Fruit fly (Drosophila melanogaster) whole organism, embryonic: ENCODE data around the gene Ugt36D1.

Experiments
- ATbp ChIP-seq: fragments of 200-800 bp; sonication (Bioruptor generic); optimal IDR thresholded peaks from 2 replicates; lab custom pipeline; 2017; ENCODE audit warnings: missing biosample characterization, mild to moderate bottlenecking, missing genetic modification characterization, missing genetic modification reagents
- B-H1 ChIP-seq: fragments of 200-800 bp; sonication (Bioruptor generic); IDR thresholded peaks from 3 replicates; pipeline ENCODE4 v1.3.6; 2022; ENCODE audit warnings: missing biosample characterization, missing genetic modification characterization
- CG10267 ChIP-seq: fragments of 200-800 bp; sonication (Bioruptor generic); optimal IDR thresholded peaks from 2 replicates; lab custom pipeline; 2018; ENCODE audit warnings: missing biosample characterization, mild to moderate bottlenecking, missing genetic modification characterization, moderate library complexity
- CG10565 ChIP-seq: fragments of 200-800 bp; sonication (Bioruptor generic); optimal IDR thresholded peaks from 3 replicates; lab custom pipeline; 2016; ENCODE audit warnings: missing biosample characterization, mild to moderate bottlenecking, missing genetic modification characterization
- CG11723 ChIP-seq: fragments of 200-800 bp; sonication (Bioruptor generic); optimal IDR thresholded peaks from 2 replicates; lab custom pipeline; 2017; ENCODE audit warnings: missing biosample characterization, mild to moderate bottlenecking, missing genetic modification characterization
- CG12659 ChIP-seq: fragments of 200-800 bp; sonication (Bioruptor generic); optimal IDR thresholded peaks from 3 replicates; lab custom pipeline; 2017; ENCODE audit warnings: mild to moderate bottlenecking, missing biosample characterization, missing genetic modification reagents, missing genetic modification characterization
- CG12769 ChIP-seq: fragments of 200-800 bp; sonication (Bioruptor generic); optimal IDR thresholded peaks from 2 replicates; lab custom pipeline; 2019; ENCODE audit warnings: missing biosample characterization, mild to moderate bottlenecking, missing genetic modification characterization, moderate library complexity
- CG14014 ChIP-seq: fragments of 200-800 bp; sonication (Bioruptor generic); IDR thresholded peaks from 2 replicates; pipeline ENCODE4 v1.3.6; 2022; ENCODE audit warnings: missing biosample characterization, missing genetic modification characterization
- CG1603 ChIP-seq: fragments of 200-800 bp; sonication (Bioruptor generic); optimal IDR thresholded peaks from 2 replicates; lab custom pipeline; 2019; ENCODE audit warnings: missing biosample characterization, mild to moderate bottlenecking, missing genetic modification characterization, moderate library complexity
- CG1647 ChIP-seq: fragments of 200-800 bp; sonication (Bioruptor generic); optimal IDR thresholded peaks from 3 replicates; lab custom pipeline; 2016; ENCODE audit warnings: missing biosample characterization, missing genetic modification characterization
- CG2120 ChIP-seq: fragments of 200-800 bp; sonication (Bioruptor generic); optimal IDR thresholded peaks from 3 replicates; lab custom pipeline; 2016; ENCODE audit warnings: missing biosample characterization, missing genetic modification characterization
- CG2678 ChIP-seq: fragments of 200-800 bp; sonication (Bioruptor generic); optimal IDR thresholded peaks from 3 replicates; lab custom pipeline; 2019; ENCODE audit warnings: missing biosample characterization, mild to moderate bottlenecking, missing genetic modification characterization, moderate library complexity
- CG2712 ChIP-seq: fragments of 200-800 bp; optimal IDR thresholded peaks from 3 replicates; lab custom pipeline; 2019; ENCODE audit warnings: missing biosample characterization, mild to moderate bottlenecking, missing genetic modification characterization, moderate library complexity
- CG4424 ChIP-seq: fragments of 200-800 bp; sonication (Bioruptor generic); optimal IDR thresholded peaks from 3 replicates; lab custom pipeline; 2016; ENCODE audit warnings: missing biosample characterization, missing genetic modification characterization
- CG4707 ChIP-seq: fragments of 200-800 bp; sonication (Bioruptor generic); optimal IDR thresholded peaks from 2 replicates; lab custom pipeline; 2018; ENCODE audit warnings: missing biosample characterization, mild to moderate bottlenecking, missing genetic modification characterization, moderate library complexity
- CG5245 ChIP-seq: fragments of 200-800 bp; sonication (Bioruptor generic); optimal IDR thresholded peaks from 3 replicates; lab custom pipeline; 2016; ENCODE audit warnings: missing biosample characterization, missing genetic modification characterization
- CG5953 ChIP-seq: fragments of 200-800 bp; sonication (Bioruptor generic); IDR thresholded peaks from 2 replicates; pipeline ENCODE4 v1.3.6; 2022; ENCODE audit warnings: missing biosample characterization, missing genetic modification characterization
- CG6654 ChIP-seq: fragments of 200-800 bp; sonication (Bioruptor generic); optimal IDR thresholded peaks from 2 replicates; lab custom pipeline; 2017; ENCODE audit warnings: missing biosample characterization, mild to moderate bottlenecking, missing genetic modification characterization
- CG6689 ChIP-seq: fragments of 200-800 bp; sonication (Bioruptor generic); IDR thresholded peaks from 2 replicates; pipeline ENCODE4 v1.3.6; 2022; ENCODE audit warnings: missing biosample characterization, missing genetic modification characterization
- CG6765 ChIP-seq: fragments of 200-800 bp; sonication (Bioruptor generic); optimal IDR thresholded peaks from 3 replicates; lab custom pipeline; 2017; ENCODE audit warnings: missing biosample characterization, mild to moderate bottlenecking, missing genetic modification characterization
- CG6813 ChIP-seq: fragments of 200-800 bp; sonication (Bioruptor generic); optimal IDR thresholded peaks from 2 replicates; lab custom pipeline; 2017; ENCODE audit warnings: missing biosample characterization, missing genetic modification characterization, mild to moderate bottlenecking, moderate library complexity, missing genetic modification reagents
- CG7745 ChIP-seq: fragments of 200-800 bp; sonication (Bioruptor generic); optimal IDR thresholded peaks from 2 replicates; lab custom pipeline; 2018; ENCODE audit warnings: missing biosample characterization, mild to moderate bottlenecking, missing genetic modification characterization, moderate library complexity
- CG8924 ChIP-seq: fragments of 200-800 bp; optimal IDR thresholded peaks from 3 replicates; lab custom pipeline; 2019; ENCODE audit warnings: missing biosample characterization, mild to moderate bottlenecking, missing genetic modification characterization, moderate library complexity
- CG9876 ChIP-seq: fragments of 200-800 bp; sonication (Bioruptor generic); optimal IDR thresholded peaks from 2 replicates; lab custom pipeline; 2016; ENCODE audit warnings: missing biosample characterization, missing genetic modification characterization
- CTCF ChIP-seq: fragments of 200-800 bp; sonication (Bioruptor generic); optimal IDR thresholded peaks from 2 replicates; lab custom pipeline; 2017; ENCODE audit warnings: missing biosample characterization, mild to moderate bottlenecking, missing genetic modification characterization, moderate library complexity
- Dip2 ChIP-seq: fragments of 200-800 bp; sonication (Bioruptor generic); IDR thresholded peaks from 2 replicates; pipeline ENCODE4 v1.3.6; 2022; ENCODE audit warnings: missing biosample characterization, missing genetic modification characterization
- Elba2 ChIP-seq: fragments of 200-800 bp; sonication (Bioruptor generic); optimal IDR thresholded peaks from 3 replicates; lab custom pipeline; 2016; ENCODE audit warnings: missing biosample characterization, missing genetic modification characterization
- H2.0 ChIP-seq: fragments of 200-800 bp; sonication (Bioruptor generic); IDR thresholded peaks from 2 replicates; pipeline ENCODE4 v1.3.6; 2022; ENCODE audit warnings: missing biosample characterization, missing genetic modification characterization
- Lpt ChIP-seq: fragments of >200 bp; optimal IDR thresholded peaks from 2 replicates; lab custom pipeline; 2018; ENCODE audit warnings: missing biosample characterization, missing genetic modification characterization
- MTF-1 ChIP-seq: fragments of 200-800 bp; sonication (Bioruptor generic); optimal IDR thresholded peaks from 2 replicates; lab custom pipeline; 2018; ENCODE audit warnings: missing biosample characterization, mild to moderate bottlenecking, missing genetic modification characterization, borderline replicate concordance
- Mad ChIP-seq: fragments of 200-800 bp; sonication (Bioruptor generic); optimal IDR thresholded peaks from 2 replicates; lab custom pipeline; 2016; ENCODE audit warnings: missing biosample characterization, missing genetic modification characterization
- Max ChIP-seq: fragments of 200-800 bp; sonication (Bioruptor generic); optimal IDR thresholded peaks from 2 replicates; lab custom pipeline; 2016; ENCODE audit warnings: missing biosample characterization, mild to moderate bottlenecking, missing genetic modification characterization
- NC2β ChIP-seq: fragments of 200-800 bp; sonication (Bioruptor generic); optimal IDR thresholded peaks from 2 replicates; lab custom pipeline; 2016; ENCODE audit warnings: missing biosample characterization, missing genetic modification characterization
- NfI ChIP-seq: fragments of 200-800 bp; sonication (Bioruptor generic); optimal IDR thresholded peaks from 3 replicates; lab custom pipeline; 2018; ENCODE audit warnings: missing biosample characterization, mild to moderate bottlenecking, missing genetic modification characterization, moderate library complexity
- Opbp ChIP-seq: fragments of 200-800 bp; sonication (Bioruptor generic); IDR thresholded peaks from 3 replicates; pipeline ENCODE4 v1.3.6; 2022; ENCODE audit warnings: missing biosample characterization, missing genetic modification characterization; ENCODE audit not compliant: partially characterized antibody
- PHDP ChIP-seq: fragments of 200-800 bp; sonication (Bioruptor generic); optimal IDR thresholded peaks from 3 replicates; lab custom pipeline; 2018; ENCODE audit warnings: missing biosample characterization, mild to moderate bottlenecking, missing genetic modification characterization, moderate library complexity
- Side ChIP-seq: fragments of 200-800 bp; sonication (Bioruptor generic); optimal IDR thresholded peaks from 2 replicates; lab custom pipeline; 2016; ENCODE audit warnings: missing biosample characterization, missing genetic modification characterization
- Six4 ChIP-seq: fragments of 200-800 bp; sonication (Bioruptor generic); optimal IDR thresholded peaks from 2 replicates; lab custom pipeline; 2016; ENCODE audit warnings: missing biosample characterization, missing genetic modification characterization
- cas ChIP-seq: fragments of 200-800 bp; sonication (Bioruptor generic); IDR thresholded peaks from 2 replicates; pipeline ENCODE4 v1.3.6; 2022; ENCODE audit warnings: missing biosample characterization, missing genetic modification characterization
- dan ChIP-seq: fragments of 200-800 bp; sonication (Bioruptor generic); IDR thresholded peaks from 2 replicates; pipeline ENCODE4 v1.3.6; 2022; ENCODE audit warnings: missing biosample characterization, missing genetic modification characterization
- disco-r ChIP-seq: fragments of 200-800 bp; sonication (Bioruptor generic); optimal IDR thresholded peaks from 2 replicates; lab custom pipeline; 2016; ENCODE audit warnings: missing biosample characterization, missing genetic modification characterization
- dpn ChIP-seq, 2 experiments: fragments of 200-800 bp; sonication (Bioruptor generic); optimal IDR thresholded peaks; 3 replicates each; lab custom pipeline; 2016; ENCODE audit warnings: missing biosample characterization in 2 of 2, missing genetic modification characterization in 2 of 2
- maf-S ChIP-seq: fragments of 200-800 bp; sonication (Bioruptor generic); optimal IDR thresholded peaks from 2 replicates; lab custom pipeline; 2016; ENCODE audit warnings: missing biosample characterization, missing genetic modification characterization
- pan ChIP-seq, 4 experiments: fragments of >200 bp in 3 of 4; fragments of 200-800 bp in 1 of 4; sonication (Bioruptor generic) in 1 of 4; optimal IDR thresholded peaks in 3 of 4; IDR thresholded peaks in 1 of 4; 2 replicates each; pipeline versions ENCODE4 v1.3.6 to Lab custom; 2017 to 2022; ENCODE audit warnings: missing biosample characterization in 2 of 4, missing genetic modification characterization in 2 of 4, mixed read lengths in 1 of 4
- prd ChIP-seq, 3 experiments: fragments of >200 bp in 2 of 3; fragments of 200-800 bp in 1 of 3; sonication (Bioruptor generic) in 1 of 3; optimal IDR thresholded peaks in 2 of 3; IDR thresholded peaks in 1 of 3; 2 replicates in 2 of 3; 3 replicates in 1 of 3; pipeline versions ENCODE4 v1.3.6 to Lab custom; 2017 to 2022; ENCODE audit warnings: missing biosample characterization in 1 of 3, missing genetic modification characterization in 1 of 3
- rib ChIP-seq: fragments of 200-800 bp; sonication (Bioruptor generic); IDR thresholded peaks from 2 replicates; pipeline ENCODE4 v1.3.6; 2022; ENCODE audit warnings: missing biosample characterization, missing genetic modification characterization
- trem ChIP-seq: fragments of 200-800 bp; optimal IDR thresholded peaks from 3 replicates; lab custom pipeline; 2019; ENCODE audit warnings: missing biosample characterization, mild to moderate bottlenecking, missing genetic modification characterization, moderate library complexity
- trh ChIP-seq: fragments of 200-800 bp; sonication (Bioruptor generic); optimal IDR thresholded peaks from 2 replicates; lab custom pipeline; 2016; ENCODE audit warnings: missing biosample characterization, missing genetic modification characterization
- wek ChIP-seq: fragments of 200-800 bp; sonication (Bioruptor generic); optimal IDR thresholded peaks from 3 replicates; lab custom pipeline; 2018; ENCODE audit warnings: missing biosample characterization, mild to moderate bottlenecking, missing genetic modification characterization, moderate library complexity
- zen ChIP-seq: fragments of 200-800 bp; sonication (Bioruptor generic); optimal IDR thresholded peaks from 3 replicates; lab custom pipeline; 2018; ENCODE audit warnings: missing biosample characterization, mild to moderate bottlenecking, missing genetic modification characterization, moderate library complexity

Gene Ugt36D1

DNA sequence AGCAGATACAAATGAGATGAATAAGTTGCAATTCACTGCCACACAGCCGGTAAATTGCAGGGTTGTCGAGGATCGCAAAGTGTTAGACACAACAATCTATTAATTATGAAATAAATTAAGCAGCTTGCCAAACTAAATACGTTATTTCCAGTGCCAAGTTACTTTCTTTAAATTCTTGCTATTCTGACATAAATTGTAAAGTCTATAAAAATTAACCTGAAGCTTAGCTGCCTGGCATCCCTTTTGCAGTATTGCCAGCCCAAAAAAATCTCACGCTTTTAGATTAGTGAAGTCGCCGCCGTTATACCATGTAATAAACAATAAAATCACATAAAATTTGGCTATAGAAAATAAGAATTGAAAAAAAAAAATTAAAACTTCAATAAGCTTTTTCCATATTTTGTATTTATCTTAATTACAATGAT is 34.3 kb downstream of the Ugt36D1 start (continued):
- peak; percentile 78 for TF ChIP-seq cas
- TF ChIP-seq trh (GFP tag; lab: Kevin White, UChicago) = peak; percentile 71
- TF ChIP-seq NfI (GFP tag; lab: Kevin White, UChicago) = peak; percentile 95
- TF ChIP-seq CG10267 (tag; lab: Kevin White, UChicago) = peak; percentile 81
- 0 out of 2 replicates have a peak, but pooled peaks have one; percentile 13 for TF ChIP-seq dan
- peak; percentile 64 for TF ChIP-seq CG5245 (GFP tag; lab: Kevin White, UChicago)
- peak; percentile 84 for TF ChIP-seq Mad (GFP tag; lab: Kevin White, UChicago)
- peak; percentile 70 for TF ChIP-seq Side
- peak; percentile 87 for TF ChIP-seq Six4 (GFP tag; lab: Kevin White, UChicago)
- TF ChIP-seq CG2678 (tag; lab: Kevin White, UChicago) = peak; percentile 95
- TF ChIP-seq CTCF (GFP tag; lab: Kevin White, UChicago) = peak; percentile 40
- TF ChIP-seq CG7745 (tag; lab: Kevin White, UChicago) = no peak
- peak; percentile 89 for TF ChIP-seq maf-S
- TF ChIP-seq Dip2 (GFP tag; lab: Robert Waterston, UW) = no peak
- TF ChIP-seq pan (optimal IDR thresholded peaks at IDR 0.05; lab: Kevin White, UChicago) = no peak
- peak in 1 of 2 experiments; percentile 95 for TF ChIP-seq pan (GFP tag; optimal IDR thresholded peaks at IDR 0.05 in 1 of 2, IDR thresholded peaks at IDR 0.05 in 1 of 2)
- TF ChIP-seq CG6654 = peak; percentile 79
- TF ChIP-seq CG2712 (tag; lab: Kevin White, UChicago) = peak; percentile 94
- peak; percentile 95 for TF ChIP-seq CG6813 (GFP tag; lab: Kevin White, UChicago)
- TF ChIP-seq CG9876 = peak; percentile 79
- TF ChIP-seq CG14014 (GFP tag; lab: Robert Waterston, UW) = peak; percentile 87
- TF ChIP-seq CG2120 = peak; percentile 95
- peak; percentile 59 for TF ChIP-seq Max
- peak; percentile 82 for TF ChIP-seq zen (tag; lab: Kevin White, UChicago)
- peak; percentile 92 for TF ChIP-seq H2.0 (GFP tag; lab: Robert Waterston, UW)
- peak; percentile 81 for TF ChIP-seq CG6765 (GFP tag; lab: Kevin White, UChicago)
- TF ChIP-seq Lpt (GFP tag; lab: Kevin White, UChicago) = no peak
- TF ChIP-seq CG10565 (GFP tag; lab: Kevin White, UChicago) = no peak
- peak; percentile 82 for TF ChIP-seq B-H1 (GFP tag; lab: Robert Waterston, UW)
- TF ChIP-seq CG12659 (GFP tag; lab: Kevin White, UChicago) = peak; percentile 95
- peak; percentile 88 to 92 for TF ChIP-seq dpn (GFP tag; optimal IDR thresholded peaks at IDR 0.05; lab: Kevin White, UChicago)
- peak; percentile 78 for TF ChIP-seq wek
- peak; percentile 82 for TF ChIP-seq CG4707
- TF ChIP-seq disco-r (GFP tag; lab: Kevin White, UChicago) = peak; percentile 76
- TF ChIP-seq CG1647 (GFP tag; lab: Kevin White, UChicago) = peak; percentile 62
- peak; percentile 92 for TF ChIP-seq CG6689 (GFP tag; lab: Robert Waterston, UW)
- peak; percentile 89 for TF ChIP-seq CG4424 (GFP tag; lab: Kevin White, UChicago)
- TF ChIP-seq CG11723 (GFP tag; lab: Kevin White, UChicago) = peak; percentile 76
- TF ChIP-seq NC2β = peak; percentile 87
- TF ChIP-seq PHDP (tag; lab: Kevin White, UChicago) = peak; percentile 95
- peak; percentile 71 for TF ChIP-seq CG5953 (GFP tag; lab: Robert Waterston, UW)
- TF ChIP-seq CG12769 = peak; percentile 94
- TF ChIP-seq Elba2 = peak; percentile 43
- TF ChIP-seq CG8924 = peak; percentile 92
- peak; percentile 80 for TF ChIP-seq MTF-1
- peak; percentile 80 for TF ChIP-seq trem (tag; lab: Kevin White, UChicago)
- no peak for TF ChIP-seq prd (optimal IDR thresholded peaks at IDR 0.05; lab: Kevin White, UChicago)
- TF ChIP-seq prd (GFP tag; IDR thresholded peaks at IDR 0.05; lab: Robert Waterston, UW) = peak; percentile 90
- TF ChIP-seq CG1603 = peak; percentile 91
- peak; percentile 91 for TF ChIP-seq ATbp
- no peak for TF ChIP-seq Opbp (GFP tag; lab: Robert Waterston, UW)
- peak; percentile 59; the same call in 1 of the 2 replicates for TF ChIP-seq rib (GFP tag; lab: Robert Waterston, UW)
